Fruit fly (Drosophila melanogaster) whole organism, adult: Measurements from ENCODE around the gene Gr10a.
A peak's percentile ranks its signal among the peaks of the same experiment; 100 is the strongest.

ENCODE experiments used
- CG12768 ChIP-seq: fragments of 200-800 bp; sonication (Bioruptor generic); optimal IDR thresholded peaks from 2 replicates; lab custom pipeline; 2017; ENCODE audit warnings: missing biosample characterization, missing genetic modification characterization, mild to moderate bottlenecking, moderate library complexity, missing genetic modification reagents
- CG14711 ChIP-seq: fragments of 200-800 bp; sonication (Bioruptor generic); optimal IDR thresholded peaks from 2 replicates; lab custom pipeline; 2018; ENCODE audit warnings: missing biosample characterization, mild to moderate bottlenecking, missing genetic modification characterization, moderate library complexity
- CG1620 ChIP-seq: fragments of 200-800 bp; sonication (Bioruptor generic); optimal IDR thresholded peaks from 2 replicates; lab custom pipeline; 2016; ENCODE audit warnings: missing biosample characterization, missing genetic modification characterization
- CG5204 ChIP-seq: fragments of 200-800 bp; sonication (Bioruptor generic); optimal IDR thresholded peaks from 2 replicates; lab custom pipeline; 2016; ENCODE audit warnings: missing biosample characterization, missing genetic modification characterization
- CG7045 ChIP-seq: fragments of 200-800 bp; sonication (Bioruptor generic); optimal IDR thresholded peaks from 2 replicates; lab custom pipeline; 2017; ENCODE audit warnings: missing biosample characterization, mild to moderate bottlenecking, missing genetic modification characterization
- CG7101 ChIP-seq: fragments of 200-800 bp; sonication (Bioruptor generic); optimal IDR thresholded peaks from 2 replicates; lab custom pipeline; 2018; ENCODE audit warnings: missing biosample characterization, mild to moderate bottlenecking, missing genetic modification characterization, moderate library complexity
- Clk ChIP-seq: fragments of 200-800 bp; sonication (Bioruptor generic); optimal IDR thresholded peaks from 2 replicates; lab custom pipeline; 2017; ENCODE audit warnings: missing biosample characterization, missing genetic modification characterization
- Mnt ChIP-seq: fragments of 200-800 bp; sonication (Bioruptor generic); optimal IDR thresholded peaks from 2 replicates; lab custom pipeline; 2016; ENCODE audit warnings: missing biosample characterization, mild to moderate bottlenecking, missing genetic modification characterization
- cic ChIP-seq: fragments of 200-800 bp; sonication (Bioruptor generic); optimal IDR thresholded peaks from 2 replicates; lab custom pipeline; 2017; ENCODE audit warnings: missing biosample characterization, mild to moderate bottlenecking, missing genetic modification characterization, moderate library complexity
- kay ChIP-seq: fragments of 200-800 bp; sonication (Bioruptor generic); peaks from one replicate; lab custom pipeline; 2016; ENCODE audit warnings: missing biosample characterization, missing genetic modification characterization, borderline replicate concordance
- ovo ChIP-seq: fragments of 200-800 bp; sonication (Bioruptor generic); optimal IDR thresholded peaks from 2 replicates; lab custom pipeline; 2016; ENCODE audit warnings: missing biosample characterization, missing genetic modification characterization

DNA sequence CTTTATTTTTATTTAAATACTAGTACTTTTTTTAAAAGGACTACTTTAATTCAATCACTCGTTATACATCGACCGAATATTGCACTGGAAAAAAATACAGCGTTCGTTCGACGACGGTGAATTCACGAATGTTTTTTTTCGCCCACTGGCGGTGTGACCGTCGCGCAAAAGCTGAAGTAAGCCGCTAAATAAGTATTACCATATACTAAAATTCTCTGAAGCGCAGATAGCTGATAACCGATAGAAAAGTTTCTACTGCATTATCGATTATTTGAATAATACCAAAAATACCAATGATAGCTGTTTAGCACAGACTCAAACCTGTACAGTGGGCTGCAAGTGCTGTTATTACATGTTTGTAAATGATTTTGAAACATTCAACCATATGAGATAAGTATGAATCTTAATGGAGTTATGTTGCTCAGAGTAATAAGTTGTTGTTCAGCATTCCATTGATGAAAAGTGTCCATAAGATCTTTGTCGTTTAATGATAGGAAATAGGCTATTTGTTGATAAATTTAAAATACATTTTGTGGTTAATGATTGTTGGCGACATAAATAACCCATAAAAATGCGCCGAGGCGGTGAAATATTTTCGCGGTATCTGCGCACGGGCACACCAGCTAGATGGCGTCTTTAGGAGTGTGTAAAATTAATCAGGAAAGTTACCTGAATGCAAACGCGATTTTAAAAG lies 37.1 kb upstream of the Gr10a start, which contains the start of the genes Evi5 and HP5:
- TF ChIP-seq CG14711 (tag; lab: Kevin White, UChicago) (peak; percentile 24), CG7045 (no peak), ovo (GFP tag; lab: Kevin White, UChicago) (peak; percentile 26), Clk (GFP tag; lab: Kevin White, UChicago) (no peak), CG7101 (tag; lab: Kevin White, UChicago) (peak; percentile 56), cic (GFP tag; lab: Kevin White, UChicago) (no peak), CG12768 (GFP tag; lab: Kevin White, UChicago) (no peak), kay (no peak), CG1620 (peak; percentile 43), CG5204 (no peak), Mnt (GFP tag; lab: Kevin White, UChicago) (peak; percentile 35)
